Worm (Caenorhabditis elegans): Measurements from ENCODE around the gene rpa-1.

Gene rpa-1

ce11 chrII:7699009-7699408, 34.6 kb downstream of the rpa-1 start, which contains the start of the genes moa-2 and cdk-11.1 (continued):
- TF ChIP-seq lir-3 (tag; optimal IDR thresholded peaks at IDR 0.05; ENCODE audit: poor library complexity) (no peak), zag-1 (tag; optimal IDR thresholded peaks at IDR 0.05) (no peak), irx-1 (tag; optimal IDR thresholded peaks at IDR 0.05) (no peak), nhr-85 (tag) (no peak), lin-35 (GFP tag; optimal IDR thresholded peaks at IDR 0.05) (peak; percentile 33 to 50), snu-23 (GFP tag; optimal IDR thresholded peaks at IDR 0.05) (peak; percentile 14), C16A3.4 (tag; optimal IDR thresholded peaks at IDR 0.05) (peak; percentile 45), unc-30 (tag; optimal IDR thresholded peaks at IDR 0.05) (no peak), ceh-88 (GFP tag; IDR thresholded peaks at IDR 0.05) (no peak), ets-5 (GFP tag; IDR thresholded peaks at IDR 0.05) (no peak), unc-86 (tag; optimal IDR thresholded peaks at IDR 0.05) (no peak), sup-37 (GFP tag; optimal IDR thresholded peaks at IDR 0.05) (no peak), lsy-2 (tag; optimal IDR thresholded peaks at IDR 0.05) (peak; percentile 88 to 98), ama-1 (optimal IDR thresholded peaks at IDR 0.05) (no peak), C04F5.9 (tag; optimal IDR thresholded peaks at IDR 0.05) (no peak), ceh-82 (tag; optimal IDR thresholded peaks at IDR 0.05) (peak in 1 of 3 experiments; percentile 1), nhr-84 (tag; optimal IDR thresholded peaks at IDR 0.05) (no peak), nhr-237 (tag; optimal IDR thresholded peaks at IDR 0.05) (no peak), ztf-4 (tag; optimal IDR thresholded peaks at IDR 0.05) (no peak), efl-1 (optimal IDR thresholded peaks at IDR 0.05) (peak; percentile 5 to 37), efl-1 (GFP tag; optimal IDR thresholded peaks at IDR 0.05 in 1 of 2) (peak in 1 of 2 experiments; percentile 38), Y116A8C.19 (tag; optimal IDR thresholded peaks at IDR 0.05; ENCODE audit: borderline replicate concordance) (no peak), lin-39 (tag; optimal IDR thresholded peaks at IDR 0.05) (no peak), elt-2 (tag; optimal IDR thresholded peaks at IDR 0.05) (no peak), pag-3 (tag; optimal IDR thresholded peaks at IDR 0.05; ENCODE audit: borderline replicate concordance, insufficient read depth) (no peak), egl-13 (tag; optimal IDR thresholded peaks at IDR 0.05) (no peak), mef-2 (tag; optimal IDR thresholded peaks at IDR 0.05) (no peak), fkh-10 (GFP tag; optimal IDR thresholded peaks at IDR 0.05) (no peak), nhr-71 (tag; optimal IDR thresholded peaks at IDR 0.05) (no peak), tlp-1 (tag; optimal IDR thresholded peaks at IDR 0.05) (no peak), ceh-8 (GFP tag; optimal IDR thresholded peaks at IDR 0.05) (no peak), nhr-11 (tag; optimal IDR thresholded peaks at IDR 0.05) (no peak), jun-1 (tag; optimal IDR thresholded peaks at IDR 0.05) (no peak), ceh-90 (tag; optimal IDR thresholded peaks at IDR 0.05) (no peak), blmp-1 (tag; optimal IDR thresholded peaks at IDR 0.05) (peak; percentile 34)

ce11 chrII:7704387-7704786, 40.0 kb downstream of the rpa-1 start:
- TF ChIP-seq xbp-1 (tag; optimal IDR thresholded peaks at IDR 0.05), result no peak
- TF ChIP-seq elt-3 (tag; optimal IDR thresholded peaks at IDR 0.05), result no peak
- no peak for TF ChIP-seq rnt-1 (tag; optimal IDR thresholded peaks at IDR 0.05)
- no peak for TF ChIP-seq nhr-28 (tag; optimal IDR thresholded peaks at IDR 0.05)
- TF ChIP-seq blmp-1 (tag; optimal IDR thresholded peaks at IDR 0.05), result no peak

- no peak for TF ChIP-seq fkh-4 (tag; optimal IDR thresholded peaks at IDR 0.05; ENCODE audit: borderline replicate concordance)
- no peak for TF ChIP-seq efl-1 (optimal IDR thresholded peaks at IDR 0.05)
- TF ChIP-seq efl-1 (GFP tag; optimal IDR thresholded peaks at IDR 0.05 in 1 of 2), result peak in 1 of 2 experiments; percentile 56
- TF ChIP-seq elt-2 (tag; optimal IDR thresholded peaks at IDR 0.05), result peak; percentile 17
- TF ChIP-seq ztf-4 (tag; optimal IDR thresholded peaks at IDR 0.05), result no peak
- no peak for TF ChIP-seq C34B4.2 (tag; optimal IDR thresholded peaks at IDR 0.05)
These were observed 40.8 kb downstream of the rpa-1 start, which contains the start of gene B0495.7 for ce11 chrII:7705152-7705551. Gene B0495.7, minus strand, starts transcription at chrII:7705233.

Data from whole organism, L1 larva.